Worm (Caenorhabditis elegans) whole organism, late embryonic: Measurements from ENCODE around the gene npr-15.

Experiments
- F13H6.1 ChIP-seq: sonication (generic microtip); optimal IDR thresholded peaks from 2 replicates; lab custom pipeline; 2016; ENCODE audit warnings: missing genetic modification characterization, missing compliant biosample characterization
- K02D7.2 ChIP-seq: sonication (generic microtip); optimal IDR thresholded peaks from 2 replicates; lab custom pipeline; 2017; ENCODE audit warnings: mild to moderate bottlenecking, missing genetic modification characterization, missing compliant biosample characterization
- K09A11.1 ChIP-seq: sonication (generic microtip); optimal IDR thresholded peaks from 2 replicates; lab custom pipeline; 2017; ENCODE audit warnings: antibody characterized with exemption, mild to moderate bottlenecking, missing genetic modification characterization, missing compliant biosample characterization; ENCODE audit not compliant: insufficient read depth
- ahr-1 ChIP-seq: sonication (generic microtip); optimal IDR thresholded peaks from 2 replicates; lab custom pipeline; 2016; ENCODE audit warnings: missing genetic modification characterization, missing compliant biosample characterization
- ceh-18 ChIP-seq: sonication (generic microtip); optimal IDR thresholded peaks from 2 replicates; lab custom pipeline; 2016; ENCODE audit warnings: missing genetic modification characterization, missing compliant biosample characterization
- ceh-19 ChIP-seq: fragments of 200-800 bp; sonication (Bioruptor generic); optimal IDR thresholded peaks from 2 replicates; lab custom pipeline; 2018; ENCODE audit warnings: mild to moderate bottlenecking, missing genetic modification characterization, missing compliant biosample characterization
- ceh-22 ChIP-seq: sonication (generic microtip); optimal IDR thresholded peaks from 2 replicates; lab custom pipeline; 2017; ENCODE audit warnings: missing biosample characterization, missing genetic modification characterization
- ceh-24 ChIP-seq: sonication (generic microtip); optimal IDR thresholded peaks from 2 replicates; lab custom pipeline; 2016; ENCODE audit warnings: mild to moderate bottlenecking, missing genetic modification characterization, missing compliant biosample characterization
- ceh-30 ChIP-seq: fragments of 150-350 bp; optimal IDR thresholded peaks from 2 replicates; lab custom pipeline; 2014; ENCODE audit warnings: missing biosample characterization, missing genetic modification characterization
- ceh-31 ChIP-seq: sonication (generic microtip); optimal IDR thresholded peaks from 2 replicates; lab custom pipeline; 2016; ENCODE audit warnings: missing genetic modification characterization, missing compliant biosample characterization
- ceh-34 ChIP-seq: sonication (generic microtip); optimal IDR thresholded peaks from 2 replicates; lab custom pipeline; 2016; ENCODE audit warnings: mild to moderate bottlenecking, missing genetic modification characterization, missing compliant biosample characterization
- ceh-45 ChIP-seq: fragments of 200-800 bp; sonication (Bioruptor generic); IDR thresholded peaks from 2 replicates; pipeline ENCODE4 v1.3.6; 2022; ENCODE audit warnings: missing genetic modification reagents, missing genetic modification characterization, missing compliant biosample characterization
- ceh-48 ChIP-seq: sonication (generic microtip); optimal IDR thresholded peaks from 2 replicates; lab custom pipeline; 2016; ENCODE audit warnings: missing genetic modification characterization, inconsistent platforms, missing compliant biosample characterization
- ceh-9 ChIP-seq: sonication (generic microtip); optimal IDR thresholded peaks from 2 replicates; lab custom pipeline; 2016; ENCODE audit warnings: mild to moderate bottlenecking, missing genetic modification characterization, inconsistent platforms, missing compliant biosample characterization
- che-1 ChIP-seq: sonication (generic microtip); optimal IDR thresholded peaks from 2 replicates; lab custom pipeline; 2016; ENCODE audit warnings: mild to moderate bottlenecking, missing genetic modification characterization, missing compliant biosample characterization
- elt-2 ChIP-seq: sonication (generic microtip); optimal IDR thresholded peaks from 2 replicates; lab custom pipeline; 2016; ENCODE audit warnings: missing genetic modification reagents, missing genetic modification characterization, missing compliant biosample characterization
- fax-1 ChIP-seq: sonication (generic microtip); optimal IDR thresholded peaks from 2 replicates; lab custom pipeline; 2016; ENCODE audit warnings: missing genotype, missing genetic modification characterization, missing compliant biosample characterization
- fkh-6 ChIP-seq: sonication (generic microtip); optimal IDR thresholded peaks from 2 replicates; lab custom pipeline; 2016; ENCODE audit warnings: missing genetic modification characterization, missing compliant biosample characterization
- hlh-8 ChIP-seq: sonication (generic microtip); optimal IDR thresholded peaks from 2 replicates; lab custom pipeline; 2016; ENCODE audit warnings: missing genotype, missing genetic modification characterization, missing compliant biosample characterization
- lim-6 ChIP-seq: sonication (generic microtip); optimal IDR thresholded peaks from 2 replicates; lab custom pipeline; 2016; ENCODE audit warnings: missing genetic modification characterization, missing compliant biosample characterization
- mec-3 ChIP-seq: sonication (generic microtip); optimal IDR thresholded peaks from 2 replicates; lab custom pipeline; 2016; ENCODE audit warnings: borderline replicate concordance, missing genetic modification characterization, missing compliant biosample characterization
- nfya-1 ChIP-seq: sonication (generic microtip); optimal IDR thresholded peaks from 2 replicates; lab custom pipeline; 2017; ENCODE audit warnings: missing genetic modification characterization, mild to moderate bottlenecking, missing compliant biosample characterization, antibody characterized with exemption, moderate library complexity
- pax-1 ChIP-seq: fragments of 150-350 bp; optimal IDR thresholded peaks from 2 replicates; lab custom pipeline; 2014; ENCODE audit warnings: missing biosample characterization, missing genetic modification characterization
- pha-4 ChIP-seq: fragments of 150-350 bp; optimal IDR thresholded peaks from 2 replicates; lab custom pipeline; 2018; ENCODE audit warnings: missing biosample characterization, missing genetic modification reagents, missing genetic modification characterization
- pros-1 ChIP-seq: fragments of 150-350 bp; optimal IDR thresholded peaks from 2 replicates; lab custom pipeline; 2014; ENCODE audit warnings: missing biosample characterization, missing genetic modification reagents, missing genetic modification characterization
- ref-2 ChIP-seq: sonication (generic microtip); optimal IDR thresholded peaks from 2 replicates; lab custom pipeline; 2016; ENCODE audit warnings: missing genetic modification characterization, missing compliant biosample characterization
- sox-4 ChIP-seq: sonication (generic microtip); optimal IDR thresholded peaks from 2 replicates; lab custom pipeline; 2017; ENCODE audit warnings: mild to moderate bottlenecking, missing genetic modification characterization, inconsistent platforms, missing compliant biosample characterization
- syd-9 ChIP-seq: sonication (generic microtip); optimal IDR thresholded peaks from 2 replicates; lab custom pipeline; 2016; ENCODE audit warnings: mild to moderate bottlenecking, missing genetic modification characterization, moderate library complexity, missing compliant biosample characterization
- tbx-2 ChIP-seq: sonication (generic microtip); optimal IDR thresholded peaks from 2 replicates; lab custom pipeline; 2016; ENCODE audit warnings: missing genetic modification characterization, missing compliant biosample characterization
- tbx-7 ChIP-seq: sonication (generic microtip); optimal IDR thresholded peaks from 2 replicates; lab custom pipeline; 2016; ENCODE audit warnings: missing genotype, missing genetic modification characterization, missing compliant biosample characterization
- unc-42 ChIP-seq: sonication (generic microtip); optimal IDR thresholded peaks from 2 replicates; lab custom pipeline; 2016; ENCODE audit warnings: missing genotype, missing genetic modification characterization, missing compliant biosample characterization
- unc-55 ChIP-seq: sonication (generic microtip); optimal IDR thresholded peaks from 2 replicates; lab custom pipeline; 2017; ENCODE audit warnings: missing biosample characterization, missing genetic modification reagents, missing genetic modification characterization
- ztf-16 ChIP-seq: sonication (generic microtip); optimal IDR thresholded peaks from 2 replicates; lab custom pipeline; 2017; ENCODE audit warnings: missing genetic modification characterization, missing compliant biosample characterization

Gene npr-15

DNA sequence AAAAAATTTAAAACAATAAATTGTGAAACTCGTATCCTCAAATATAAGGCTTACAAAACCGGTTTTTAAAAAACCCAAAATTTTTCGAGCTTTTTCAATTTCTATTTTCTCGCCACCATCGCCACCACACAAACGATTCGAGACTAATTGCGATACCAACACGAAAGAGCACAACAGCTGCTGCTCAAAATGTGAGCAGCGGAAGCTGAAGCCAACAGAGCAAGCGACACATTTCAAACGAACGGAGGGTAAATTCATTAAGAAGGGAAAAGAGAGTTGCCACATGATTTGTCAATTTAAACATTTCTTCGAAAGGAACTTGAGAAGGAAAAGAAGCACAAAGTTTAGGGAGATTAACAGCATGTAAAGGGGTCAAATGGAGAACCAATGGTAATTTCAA is 15.4 kb downstream of the npr-15 start:
- TF ChIP-seq ceh-19 (GFP tag; lab: Kevin White, UChicago), result no peak
- TF ChIP-seq sox-4 (tag; lab: Kevin White, UChicago), result no peak
- no peak for TF ChIP-seq lim-6
- no peak for TF ChIP-seq pha-4
- TF ChIP-seq ztf-16 (tag; lab: Kevin White, UChicago), result no peak
- TF ChIP-seq hlh-8, result no peak
- no peak for TF ChIP-seq ceh-45 (GFP tag; lab: Robert Waterston, UW)
- TF ChIP-seq K09A11.1 (tag; lab: Kevin White, UChicago), result no peak
- peak; percentile 0 for TF ChIP-seq unc-55 (GFP tag; lab: Kevin White, UChicago)
- TF ChIP-seq ceh-48, result no peak
- peak; percentile 49 for TF ChIP-seq unc-42 (tag; lab: Kevin White, UChicago)
- no peak for TF ChIP-seq syd-9 (tag; lab: Kevin White, UChicago)
- no peak for TF ChIP-seq tbx-2 (tag; lab: Kevin White, UChicago)
- TF ChIP-seq ceh-31 (tag; lab: Kevin White, UChicago), result no peak

DNA sequence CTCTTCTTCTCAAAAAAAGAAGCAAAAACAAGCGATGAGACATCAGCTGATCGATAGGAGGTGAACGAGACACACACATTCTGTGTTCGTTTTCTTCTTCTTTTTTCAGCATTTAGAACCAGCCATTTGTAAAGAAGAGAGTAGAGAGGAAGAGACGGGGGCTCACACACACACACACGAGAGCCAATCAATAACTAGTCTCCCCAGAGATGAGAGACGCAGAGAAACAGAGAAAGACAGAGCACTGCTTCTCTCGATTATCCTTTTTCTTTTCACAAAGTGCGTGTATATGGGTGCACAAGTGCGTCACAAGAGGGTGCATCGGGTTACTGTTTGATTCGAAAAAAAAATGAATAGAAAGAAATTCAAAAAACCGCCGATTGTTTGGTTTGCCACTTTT is 17.1 kb downstream of the npr-15 start:
- peak; percentile 71 for TF ChIP-seq nfya-1 (tag; lab: Kevin White, UChicago)
- peak; percentile 64 for TF ChIP-seq ceh-34 (tag; lab: Kevin White, UChicago)
- peak; percentile 38 for TF ChIP-seq tbx-2 (tag; lab: Kevin White, UChicago)
- no peak for TF ChIP-seq ahr-1
- TF ChIP-seq ceh-45 (GFP tag; lab: Robert Waterston, UW), result no peak
- peak; percentile 61 for TF ChIP-seq unc-55 (GFP tag; lab: Kevin White, UChicago)
- TF ChIP-seq pros-1 (tag; lab: Kevin White, UChicago), result no peak
- TF ChIP-seq ceh-18 (tag; lab: Kevin White, UChicago), result peak; percentile 8
- TF ChIP-seq fkh-6, result no peak
- peak; percentile 63 for TF ChIP-seq ceh-31 (tag; lab: Kevin White, UChicago)
- TF ChIP-seq ztf-16 (tag; lab: Kevin White, UChicago), result no peak
- peak; percentile 85 for TF ChIP-seq ceh-48
- peak; percentile 48 for TF ChIP-seq pax-1
- TF ChIP-seq fax-1, result no peak
- peak; percentile 29 for TF ChIP-seq unc-42 (tag; lab: Kevin White, UChicago)
- peak; percentile 28 for TF ChIP-seq ref-2

DNA sequence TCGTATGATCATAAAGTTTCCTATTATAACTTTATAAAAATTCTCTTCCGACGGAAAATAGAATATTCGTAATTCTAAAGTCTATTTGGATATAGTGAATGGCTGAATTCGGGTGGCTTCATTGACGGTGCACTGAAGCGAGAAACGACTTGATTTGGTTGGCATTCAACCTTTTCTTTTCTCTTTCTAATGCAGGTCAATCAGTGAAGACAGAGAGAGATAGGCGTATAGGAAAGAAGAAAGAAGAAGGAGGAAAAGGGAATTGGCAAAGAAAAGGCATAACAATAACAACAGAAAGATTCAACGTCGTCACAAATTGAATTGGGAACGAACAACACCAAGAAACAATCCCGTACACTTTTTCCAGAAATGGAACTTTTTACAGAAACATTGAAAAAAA is 19.0 kb downstream of the npr-15 start:
- TF ChIP-seq ceh-31 (tag; lab: Kevin White, UChicago) (peak; percentile 14), ceh-48 (no peak)

DNA sequence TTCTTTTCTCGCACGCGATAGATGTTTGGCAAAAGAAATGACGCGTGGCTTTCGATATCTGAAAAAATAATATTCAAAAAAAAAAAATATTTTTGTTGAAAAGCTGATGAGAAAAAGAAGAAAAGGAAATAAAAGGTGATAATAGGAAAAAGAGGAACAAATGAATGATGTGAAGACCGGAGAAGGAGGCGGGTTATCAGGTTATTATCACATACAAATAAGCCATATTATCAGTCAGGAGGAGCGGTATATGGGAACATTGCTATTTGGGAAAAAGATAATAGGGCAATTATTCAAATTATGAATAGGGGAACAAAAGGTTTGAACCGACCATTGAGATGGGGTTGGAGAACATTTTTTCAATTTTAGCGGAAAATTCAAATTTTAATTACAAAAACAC is 20.3 kb downstream of the npr-15 start:
- TF ChIP-seq elt-2 (tag; lab: Kevin White, UChicago), result peak; percentile 89
- TF ChIP-seq che-1, result no peak
- no peak for TF ChIP-seq F13H6.1 (tag; lab: Kevin White, UChicago)
- TF ChIP-seq, all 69 proteins: peak for 1

DNA sequence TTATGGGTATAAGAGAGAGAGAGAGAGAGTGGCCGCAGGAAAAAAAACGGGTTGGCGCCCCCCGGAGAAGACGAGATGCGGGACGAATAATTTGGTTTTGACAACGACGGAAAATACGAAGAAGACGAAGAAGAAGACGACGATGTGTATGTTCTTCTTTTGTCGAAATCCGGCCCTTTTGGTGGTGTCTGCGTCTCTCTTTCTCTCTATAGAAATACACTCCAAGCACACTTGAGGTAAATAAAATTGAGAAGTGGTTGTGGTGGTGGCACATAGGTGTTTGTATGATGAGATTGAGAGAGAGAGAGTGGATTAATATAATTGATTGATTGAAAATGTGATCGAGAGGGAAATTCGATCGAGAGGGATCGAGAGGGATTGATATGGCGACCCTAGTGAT is 21.6 kb downstream of the npr-15 start:
- TF ChIP-seq ceh-30 (tag; lab: Kevin White, UChicago) (no peak), ceh-34 (tag; lab: Kevin White, UChicago) (peak; percentile 5), ref-2 (no peak), ceh-9 (no peak), ceh-31 (tag; lab: Kevin White, UChicago) (peak; percentile 21), tbx-7 (tag; lab: Kevin White, UChicago) (no peak), ceh-24 (tag; lab: Kevin White, UChicago) (no peak), K02D7.2 (tag; lab: Kevin White, UChicago) (no peak), unc-42 (tag; lab: Kevin White, UChicago) (peak; percentile 79), fax-1 (no peak), nfya-1 (tag; lab: Kevin White, UChicago) (peak; percentile 2), mec-3 (no peak), ceh-48 (no peak), ceh-22 (tag; lab: Kevin White, UChicago) (peak; percentile 43), che-1 (no peak)
